Worm (Caenorhabditis elegans) whole organism, L4 larva: ENCODE results near the gene rpl-21.

ENCODE experiments used
- F10B5.3 ChIP-seq: sonication (generic microtip); optimal IDR thresholded peaks from 2 replicates; lab custom pipeline; 2016; ENCODE audit warnings: mild to moderate bottlenecking, missing genetic modification characterization, missing compliant biosample characterization
- F26F4.8 ChIP-seq: fragments of 200-800 bp; sonication (Bioruptor generic); conservative IDR thresholded peaks from 2 replicates; pipeline ENCODE4 v1.3.6; 2022; ENCODE audit warnings: missing genetic modification characterization, missing compliant biosample characterization
- F49E8.2 ChIP-seq: sonication (generic microtip); optimal IDR thresholded peaks from 2 replicates; lab custom pipeline; 2016; ENCODE audit warnings: missing compliant biosample characterization, mild to moderate bottlenecking, missing genetic modification characterization, borderline replicate concordance
- Y105C5A.15 ChIP-seq: fragments of 200-800 bp; sonication (Bioruptor generic); IDR thresholded peaks from 2 replicates; pipeline ENCODE4 v1.3.6; 2022; ENCODE audit warnings: missing genetic modification characterization, missing compliant biosample characterization
- Y48G9A.11 ChIP-seq: fragments of 200-800 bp; sonication (Bioruptor generic); IDR thresholded peaks from 2 replicates; pipeline ENCODE4 v1.3.6; 2022; ENCODE audit warnings: missing genetic modification reagents, missing genetic modification characterization, missing compliant biosample characterization
- Y75B8A.6 ChIP-seq: fragments of 200-800 bp; sonication (Bioruptor generic); IDR thresholded peaks from 2 replicates; pipeline ENCODE4 v1.3.6; 2022; ENCODE audit warnings: missing genetic modification reagents, missing genetic modification characterization, missing compliant biosample characterization
- aha-1 ChIP-seq: fragments of 150-350 bp; peaks from one replicate; lab custom pipeline; 2014; ENCODE audit warnings: missing biosample characterization, missing genetic modification characterization
- aly-2 ChIP-seq: sonication (generic microtip); optimal IDR thresholded peaks from 2 replicates; lab custom pipeline; 2018; ENCODE audit warnings: missing biosample characterization, missing genetic modification characterization
- ama-1 ChIP-seq: fragments of 150-350 bp; optimal IDR thresholded peaks from 2 replicates; lab custom pipeline; 2014; ENCODE audit warnings: inconsistent platforms, mixed read lengths
- arid-1 ChIP-seq: fragments of 200-800 bp; sonication (Bioruptor generic); conservative IDR thresholded peaks from 2 replicates; pipeline ENCODE4 v1.3.6; 2022; ENCODE audit warnings: missing genetic modification reagents, missing genetic modification characterization, missing compliant biosample characterization
- ces-1 ChIP-seq: fragments of 150-350 bp; sonication (generic microtip); optimal IDR thresholded peaks from 4 replicates; lab custom pipeline; 2014; ENCODE audit warnings: missing biosample characterization, missing genetic modification reagents, missing genetic modification characterization
- cey-2 ChIP-seq: sonication (generic microtip); optimal IDR thresholded peaks from 3 replicates; lab custom pipeline; 2017; ENCODE audit warnings: missing genetic modification characterization, mild to moderate bottlenecking, missing compliant biosample characterization, antibody characterized with exemption, borderline replicate concordance; ENCODE audit not compliant: insufficient read depth
- daf-16 ChIP-seq, 3 experiments: sonication (generic microtip); optimal IDR thresholded peaks; 2 replicates each; lab custom pipeline; 2016 to 2017; ENCODE audit warnings: missing genetic modification characterization in 3 of 3, missing genetic modification reagents in 3 of 3, mild to moderate bottlenecking in 2 of 3, missing compliant biosample characterization in 2 of 3, missing biosample characterization in 1 of 3, moderate library complexity in 1 of 3
- daf-8 ChIP-seq: fragments of 200-800 bp; sonication (Bioruptor generic); IDR thresholded peaks from 2 replicates; pipeline ENCODE4 v1.3.6; 2022; ENCODE audit warnings: missing genetic modification characterization, missing compliant biosample characterization
- dmd-6 ChIP-seq: fragments of 200-800 bp; sonication (Bioruptor generic); IDR thresholded peaks from 2 replicates; pipeline ENCODE4 v1.3.6; 2022; ENCODE audit warnings: missing genetic modification reagents, missing genetic modification characterization, missing compliant biosample characterization
- dmd-8 ChIP-seq: fragments of 200-800 bp; sonication (Bioruptor generic); IDR thresholded peaks from 2 replicates; pipeline ENCODE4 v1.3.6; 2022; ENCODE audit warnings: missing genetic modification characterization, missing compliant biosample characterization
- egl-43 ChIP-seq: fragments of 200-800 bp; sonication (Bioruptor generic); IDR thresholded peaks from 2 replicates; pipeline ENCODE4 v1.3.6; 2022; ENCODE audit warnings: missing genetic modification reagents, missing genetic modification characterization, missing compliant biosample characterization
- fkh-10 ChIP-seq: fragments of 150-350 bp; optimal IDR thresholded peaks from 2 replicates; lab custom pipeline; 2014; ENCODE audit warnings: missing biosample characterization, missing genetic modification reagents, missing genetic modification characterization
- hif-1 ChIP-seq, 2 experiments: sonication (generic microtip); optimal IDR thresholded peaks; 2 replicates each; lab custom pipeline; 2016 to 2017; ENCODE audit warnings: missing compliant biosample characterization in 2 of 2, missing genetic modification characterization in 2 of 2, missing genetic modification reagents in 2 of 2, missing genotype in 2 of 2, mild to moderate bottlenecking in 1 of 2
- hlh-11 ChIP-seq: fragments of 200-800 bp; sonication (Bioruptor generic); optimal IDR thresholded peaks from 2 replicates; lab custom pipeline; 2018; ENCODE audit warnings: mild to moderate bottlenecking, missing genetic modification characterization, missing compliant biosample characterization
- hlh-30 ChIP-seq: sonication (generic microtip); optimal IDR thresholded peaks from 2 replicates; lab custom pipeline; 2017; ENCODE audit warnings: antibody characterized with exemption, mild to moderate bottlenecking, missing genetic modification characterization, missing compliant biosample characterization; ENCODE audit not compliant: insufficient read depth
- jun-1 ChIP-seq: fragments of 150-350 bp; optimal IDR thresholded peaks from 2 replicates; lab custom pipeline; 2014; ENCODE audit warnings: missing biosample characterization, missing genetic modification reagents, missing genetic modification characterization
- lim-7 ChIP-seq: fragments of 200-800 bp; sonication (Bioruptor generic); IDR thresholded peaks from 2 replicates; pipeline ENCODE4 v1.3.6; 2022; ENCODE audit warnings: missing genetic modification characterization, missing compliant biosample characterization
- lin-1 ChIP-seq: fragments of 200-800 bp; sonication (Bioruptor generic); IDR thresholded peaks from 2 replicates; pipeline ENCODE4 v1.3.6; 2022; ENCODE audit warnings: missing genetic modification reagents, missing genetic modification characterization, missing compliant biosample characterization
- lin-38 ChIP-seq: fragments of 200-800 bp; sonication (Bioruptor generic); IDR thresholded peaks from 2 replicates; pipeline ENCODE4 v1.3.6; 2022; ENCODE audit warnings: missing genetic modification reagents, missing genetic modification characterization, missing compliant biosample characterization
- lir-3 ChIP-seq: sonication (generic microtip); optimal IDR thresholded peaks from 2 replicates; lab custom pipeline; 2016; ENCODE audit warnings: mild to moderate bottlenecking, missing genetic modification characterization, missing compliant biosample characterization
- lsy-2 ChIP-seq, 2 experiments: fragments of 150-350 bp in 1 of 2; sonication (generic microtip) in 1 of 2; optimal IDR thresholded peaks; 2 replicates each; lab custom pipeline; 2014 to 2017; ENCODE audit warnings: missing biosample characterization in 2 of 2, missing genetic modification characterization in 2 of 2
- mdl-1 ChIP-seq, 2 experiments: fragments of 150-350 bp in 1 of 2; sonication (generic microtip) in 1 of 2; optimal IDR thresholded peaks; 2 replicates each; lab custom pipeline; 2014 to 2017; ENCODE audit warnings: missing biosample characterization in 2 of 2, missing genetic modification characterization in 2 of 2
- mep-1 ChIP-seq: fragments of 150-350 bp; sonication (generic microtip); optimal IDR thresholded peaks from 3 replicates; lab custom pipeline; 2014; ENCODE audit warnings: missing biosample characterization, missing genetic modification characterization
- mes-2 ChIP-seq: sonication (generic microtip); optimal IDR thresholded peaks from 2 replicates; lab custom pipeline; 2016; ENCODE audit warnings: missing genotype, mild to moderate bottlenecking, missing genetic modification characterization, missing compliant biosample characterization; ENCODE audit not compliant: poor library complexity, severe bottlenecking
- mxl-3 ChIP-seq: fragments of 200-800 bp; sonication (Bioruptor generic); optimal IDR thresholded peaks from 2 replicates; lab custom pipeline; 2018; ENCODE audit warnings: mild to moderate bottlenecking, missing genetic modification characterization, missing compliant biosample characterization
- nhr-11 ChIP-seq: fragments of 150-350 bp; optimal IDR thresholded peaks from 2 replicates; lab custom pipeline; 2014; ENCODE audit warnings: missing biosample characterization, missing genetic modification characterization
- nhr-25 ChIP-seq: sonication (generic microtip); optimal IDR thresholded peaks from 2 replicates; lab custom pipeline; 2017; ENCODE audit warnings: missing genetic modification characterization, mild to moderate bottlenecking, missing compliant biosample characterization, antibody characterized with exemption, moderate library complexity, borderline replicate concordance; ENCODE audit not compliant: insufficient read depth
- nhr-28 ChIP-seq: fragments of 150-350 bp; optimal IDR thresholded peaks from 2 replicates; lab custom pipeline; 2014; ENCODE audit warnings: missing biosample characterization, missing genetic modification characterization
- nhr-6 ChIP-seq: fragments of 150-350 bp; optimal IDR thresholded peaks from 2 replicates; lab custom pipeline; 2014; ENCODE audit warnings: missing biosample characterization, missing genetic modification characterization
- pha-4 ChIP-seq, 2 experiments: fragments of 150-350 bp in 1 of 2; fragments of 200-800 bp in 1 of 2; sonication (Bioruptor generic) in 1 of 2; IDR thresholded peaks in 1 of 2; optimal IDR thresholded peaks in 1 of 2; 2 replicates each; pipeline versions ENCODE4 v1.3.6 to Lab custom; 2014 to 2022; ENCODE audit warnings: missing genetic modification characterization in 2 of 2, missing genetic modification reagents in 2 of 2, missing biosample characterization in 1 of 2, missing compliant biosample characterization in 1 of 2
- pqm-1 ChIP-seq: sonication (generic microtip); optimal IDR thresholded peaks from 2 replicates; lab custom pipeline; 2017; ENCODE audit warnings: missing biosample characterization, missing genetic modification characterization
- snpc-1.2 ChIP-seq: fragments of 200-800 bp; sonication (Bioruptor generic); IDR thresholded peaks from 2 replicates; pipeline ENCODE4 v1.3.6; 2022; ENCODE audit warnings: missing genetic modification reagents, missing genetic modification characterization, missing compliant biosample characterization
- unc-62 ChIP-seq, 3 experiments: fragments of 150-350 bp in 1 of 3; sonication (generic microtip); optimal IDR thresholded peaks in 2 of 3; peaks in 1 of 3; 1 replicate in 1 of 3; 2 replicates in 2 of 3; lab custom pipeline; 2014 to 2017; ENCODE audit warnings: missing biosample characterization in 3 of 3, missing genetic modification characterization in 3 of 3, missing genetic modification reagents in 3 of 3, missing genotype in 1 of 3
- vab-7 ChIP-seq: fragments of 200-800 bp; sonication (Bioruptor generic); IDR thresholded peaks from 2 replicates; pipeline ENCODE4 v1.3.6; 2022; ENCODE audit warnings: missing genetic modification reagents, missing genetic modification characterization, missing compliant biosample characterization
- zag-1 ChIP-seq: fragments of 150-350 bp; optimal IDR thresholded peaks from 2 replicates; lab custom pipeline; 2014; ENCODE audit warnings: missing biosample characterization, missing genetic modification characterization

rpl-21 gene

ce11 chrIII:8133346-8133745, 3.3 kb upstream of the rpl-21 start, which contains the start of gene C14B9.2:
C14B9.2 (plus strand) TSS chrIII:8133665.
- TF ChIP-seq lsy-2 (tag; optimal IDR thresholded peaks at IDR 0.05; lab: Kevin White, UChicago) (peak in 1 of 2 experiments; percentile 16), lim-7 (GFP tag; lab: Robert Waterston, UW) (no peak), ama-1 (lab: Kevin White, UChicago) (no peak), nhr-28 (tag; lab: Kevin White, UChicago) (peak; percentile 54), nhr-25 (tag; lab: Kevin White, UChicago) (no peak), daf-16 (GFP tag; optimal IDR thresholded peaks at IDR 0.05; lab: Kevin White, UChicago) (no peak), daf-16 (tag; optimal IDR thresholded peaks at IDR 0.05; lab: Kevin White, UChicago) (peak; percentile 78), mxl-3 (GFP tag; lab: Kevin White, UChicago) (peak; percentile 75)

ce11 chrIII:8132496-8132895, 2.5 kb upstream of the rpl-21 start:
- TF ChIP-seq Y105C5A.15 (no peak), dmd-8 (GFP tag; lab: Robert Waterston, UW) (no peak), mes-2 (tag; lab: Kevin White, UChicago) (peak; percentile 6), jun-1 (no peak), lin-1 (GFP tag; lab: Robert Waterston, UW) (no peak), egl-43 (GFP tag; lab: Robert Waterston, UW) (0 out of 2 replicates have a peak, but pooled peaks have one; percentile 16), unc-62 (GFP tag; optimal IDR thresholded peaks at IDR 0.05 in 1 of 2; lab: Kevin White, UChicago) (peak in 1 of 2 experiments; percentile 41), unc-62 (tag; optimal IDR thresholded peaks at IDR 0.05; lab: Kevin White, UChicago) (no peak)

ce11 chrIII:8129195-8129594, 832 bp downstream of the rpl-21 start:
- TF ChIP-seq Y48G9A.11 (peak; percentile 65), lin-38 (GFP tag; lab: Robert Waterston, UW) (peak; percentile 58), ces-1 (GFP tag; lab: Kevin White, UChicago) (no peak), F49E8.2 (tag; lab: Kevin White, UChicago) (peak; percentile 63), snpc-1.2 (GFP tag; lab: Robert Waterston, UW) (peak; percentile 52; the same call in 1 of the 2 replicates), aha-1 (tag; lab: Kevin White, UChicago) (no peak), pha-4 (GFP tag; IDR thresholded peaks at IDR 0.05; lab: Robert Waterston, UW) (peak; percentile 44; the same call in 1 of the 2 replicates), pha-4 (tag; optimal IDR thresholded peaks at IDR 0.05; lab: Kevin White, UChicago) (no peak), F10B5.3 (tag; lab: Kevin White, UChicago) (no peak), arid-1 (GFP tag; lab: Robert Waterston, UW) (0 out of 2 replicates have a peak, but pooled peaks have one; percentile 24)
- TF ChIP-seq, all 104 proteins: peak for 6

ce11 chrIII:8126978-8127377, 3.0 kb downstream of the rpl-21 start:
- TF ChIP-seq Y75B8A.6 (GFP tag; lab: Robert Waterston, UW) (no peak), mep-1 (tag; lab: Kevin White, UChicago) (peak; percentile 27), egl-43 (GFP tag; lab: Robert Waterston, UW) (0 out of 2 replicates have a peak, but pooled peaks have one; percentile 36), mdl-1 (tag; optimal IDR thresholded peaks at IDR 0.05; lab: Kevin White, UChicago) (peak in 1 of 2 experiments; percentile 11), hlh-11 (tag; lab: Kevin White, UChicago) (peak; percentile 47), F26F4.8 (no peak), aly-2 (tag; lab: Kevin White, UChicago) (no peak), nhr-6 (tag; lab: Kevin White, UChicago) (peak; percentile 14), cey-2 (no peak), lir-3 (no peak), hif-1 (tag; optimal IDR thresholded peaks at IDR 0.05; lab: Kevin White, UChicago) (no peak), mes-2 (tag; lab: Kevin White, UChicago) (peak; percentile 12), daf-8 (GFP tag; lab: Robert Waterston, UW) (no peak), arid-1 (GFP tag; lab: Robert Waterston, UW) (no peak), pha-4 (GFP tag; IDR thresholded peaks at IDR 0.05; lab: Robert Waterston, UW) (no peak), pha-4 (tag; optimal IDR thresholded peaks at IDR 0.05; lab: Kevin White, UChicago) (no peak), pqm-1 (tag; lab: Kevin White, UChicago) (no peak), fkh-10 (GFP tag; lab: Kevin White, UChicago) (no peak), hlh-30 (tag; lab: Kevin White, UChicago) (peak; percentile 45), dmd-6 (GFP tag; lab: Robert Waterston, UW) (peak; percentile 33; the same call in 1 of the 2 replicates), vab-7 (GFP tag; lab: Robert Waterston, UW) (no peak), lin-1 (GFP tag; lab: Robert Waterston, UW) (no peak), zag-1 (tag; lab: Kevin White, UChicago) (no peak), lsy-2 (tag; optimal IDR thresholded peaks at IDR 0.05; lab: Kevin White, UChicago) (peak in 1 of 2 experiments; percentile 36), nhr-11 (tag; lab: Kevin White, UChicago) (no peak)
